Fruit fly (Drosophila melanogaster) whole organism, adult: Measurements from ENCODE around the gene Mpp6.

Source experiments
- CG11617 ChIP-seq: fragments of 200-800 bp; sonication (Bioruptor generic); optimal IDR thresholded peaks from 2 replicates; lab custom pipeline; 2017; ENCODE audit warnings: mild to moderate bottlenecking, missing biosample characterization, missing genetic modification reagents, missing genetic modification characterization
- CG12768 ChIP-seq: fragments of 200-800 bp; sonication (Bioruptor generic); optimal IDR thresholded peaks from 2 replicates; lab custom pipeline; 2017; ENCODE audit warnings: missing biosample characterization, missing genetic modification characterization, mild to moderate bottlenecking, moderate library complexity, missing genetic modification reagents
- CG14711 ChIP-seq: fragments of 200-800 bp; sonication (Bioruptor generic); optimal IDR thresholded peaks from 2 replicates; lab custom pipeline; 2018; ENCODE audit warnings: missing biosample characterization, mild to moderate bottlenecking, missing genetic modification characterization, moderate library complexity
- CG1620 ChIP-seq: fragments of 200-800 bp; sonication (Bioruptor generic); optimal IDR thresholded peaks from 2 replicates; lab custom pipeline; 2016; ENCODE audit warnings: missing biosample characterization, missing genetic modification characterization
- CG5204 ChIP-seq: fragments of 200-800 bp; sonication (Bioruptor generic); optimal IDR thresholded peaks from 2 replicates; lab custom pipeline; 2016; ENCODE audit warnings: missing biosample characterization, missing genetic modification characterization
- CG7045 ChIP-seq: fragments of 200-800 bp; sonication (Bioruptor generic); optimal IDR thresholded peaks from 2 replicates; lab custom pipeline; 2017; ENCODE audit warnings: missing biosample characterization, mild to moderate bottlenecking, missing genetic modification characterization
- CG7101 ChIP-seq: fragments of 200-800 bp; sonication (Bioruptor generic); optimal IDR thresholded peaks from 2 replicates; lab custom pipeline; 2018; ENCODE audit warnings: missing biosample characterization, mild to moderate bottlenecking, missing genetic modification characterization, moderate library complexity
- Clk ChIP-seq: fragments of 200-800 bp; sonication (Bioruptor generic); optimal IDR thresholded peaks from 2 replicates; lab custom pipeline; 2017; ENCODE audit warnings: missing biosample characterization, missing genetic modification characterization
- Crg-1 ChIP-seq: fragments of 200-800 bp; sonication (Bioruptor generic); optimal IDR thresholded peaks from 2 replicates; lab custom pipeline; 2016; ENCODE audit warnings: missing biosample characterization, missing genetic modification characterization
- Hr96 ChIP-seq: fragments of 200-800 bp; sonication (Bioruptor generic); optimal IDR thresholded peaks from 2 replicates; lab custom pipeline; 2016; ENCODE audit warnings: missing biosample characterization, missing genetic modification characterization
- Mnt ChIP-seq: fragments of 200-800 bp; sonication (Bioruptor generic); optimal IDR thresholded peaks from 2 replicates; lab custom pipeline; 2016; ENCODE audit warnings: missing biosample characterization, mild to moderate bottlenecking, missing genetic modification characterization
- bab1 ChIP-seq: fragments of 200-800 bp; sonication (Bioruptor generic); optimal IDR thresholded peaks from 3 replicates; lab custom pipeline; 2019; ENCODE audit warnings: missing biosample characterization, mild to moderate bottlenecking, missing genetic modification characterization, moderate library complexity
- cic ChIP-seq: fragments of 200-800 bp; sonication (Bioruptor generic); optimal IDR thresholded peaks from 2 replicates; lab custom pipeline; 2017; ENCODE audit warnings: missing biosample characterization, mild to moderate bottlenecking, missing genetic modification characterization, moderate library complexity
- cnc ChIP-seq, 2 experiments: fragments of >200 bp; optimal IDR thresholded peaks; 2 replicates each; lab custom pipeline; 2017
- kay ChIP-seq: fragments of 200-800 bp; sonication (Bioruptor generic); peaks from one replicate; lab custom pipeline; 2016; ENCODE audit warnings: missing biosample characterization, missing genetic modification characterization, borderline replicate concordance
- ovo ChIP-seq: fragments of 200-800 bp; sonication (Bioruptor generic); optimal IDR thresholded peaks from 2 replicates; lab custom pipeline; 2016; ENCODE audit warnings: missing biosample characterization, missing genetic modification characterization
- pad ChIP-seq: fragments of 200-800 bp; sonication (Bioruptor generic); optimal IDR thresholded peaks from 3 replicates; lab custom pipeline; 2017; ENCODE audit warnings: missing biosample characterization, missing genetic modification characterization, mild to moderate bottlenecking, moderate library complexity, missing genetic modification reagents
- tj ChIP-seq: fragments of 200-800 bp; sonication (Bioruptor generic); optimal IDR thresholded peaks from 3 replicates; lab custom pipeline; 2017; ENCODE audit warnings: missing biosample characterization, mild to moderate bottlenecking, missing genetic modification characterization, moderate library complexity
- toe ChIP-seq: fragments of 200-800 bp; sonication (Bioruptor generic); optimal IDR thresholded peaks from 2 replicates; lab custom pipeline; 2016; ENCODE audit warnings: missing biosample characterization, missing genetic modification characterization

The Mpp6 gene

DNA sequence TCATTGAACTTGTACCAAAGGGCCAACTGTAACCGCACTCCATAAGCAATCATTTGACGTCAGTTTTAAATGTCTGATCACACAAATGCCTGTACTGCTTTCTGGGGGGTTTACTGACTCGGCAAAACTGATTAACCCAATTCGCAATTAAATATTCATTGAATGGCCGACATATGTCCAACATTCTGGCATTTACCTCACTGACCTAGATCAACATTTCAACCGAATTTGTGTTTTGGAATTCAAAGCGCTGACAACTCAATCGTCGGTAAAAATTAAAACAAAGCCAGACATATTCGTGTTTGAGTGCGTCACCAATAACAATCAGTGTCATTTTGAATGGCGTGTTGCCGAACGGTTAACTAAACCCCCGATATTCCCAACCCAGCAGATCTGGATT is 40.4 kb upstream of the Mpp6 start:
- TF ChIP-seq Crg-1 = no peak
- no peak for TF ChIP-seq CG7101
- TF ChIP-seq CG14711 (tag; lab: Kevin White, UChicago) = no peak
- TF ChIP-seq CG12768 (GFP tag; lab: Kevin White, UChicago) = no peak
- TF ChIP-seq kay (GFP tag; lab: Kevin White, UChicago) = peak; percentile 30
- peak; percentile 83 for TF ChIP-seq tj (GFP tag; lab: Kevin White, UChicago)
- peak; percentile 27 for TF ChIP-seq bab1 (GFP tag; lab: Kevin White, UChicago)
- no peak for TF ChIP-seq cnc (optimal IDR thresholded peaks at IDR 0.05; lab: Kevin White, UChicago)
- no peak for TF ChIP-seq CG11617

DNA sequence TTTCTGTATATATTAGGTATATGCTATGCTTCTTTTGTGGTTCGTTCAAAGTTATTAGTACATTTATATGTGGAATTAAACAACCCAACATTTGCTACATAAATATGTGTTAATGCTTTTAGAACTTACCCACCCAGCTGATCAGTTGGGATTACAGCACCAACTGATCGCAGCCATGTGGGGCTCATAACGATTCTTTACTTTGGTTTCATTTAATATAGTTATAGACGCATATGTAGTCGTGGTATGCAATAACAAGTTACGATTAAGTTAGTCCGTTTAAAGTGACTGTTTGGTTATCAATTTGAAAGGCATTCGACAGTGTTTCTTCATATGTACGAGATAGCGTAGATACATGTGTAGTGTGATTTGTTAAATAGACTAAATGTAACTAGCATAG is 20.3 kb upstream of the Mpp6 start:
- TF ChIP-seq Hr96 = no peak
- no peak for TF ChIP-seq cic
- TF ChIP-seq kay (GFP tag; lab: Kevin White, UChicago) = peak; percentile 91

DNA sequence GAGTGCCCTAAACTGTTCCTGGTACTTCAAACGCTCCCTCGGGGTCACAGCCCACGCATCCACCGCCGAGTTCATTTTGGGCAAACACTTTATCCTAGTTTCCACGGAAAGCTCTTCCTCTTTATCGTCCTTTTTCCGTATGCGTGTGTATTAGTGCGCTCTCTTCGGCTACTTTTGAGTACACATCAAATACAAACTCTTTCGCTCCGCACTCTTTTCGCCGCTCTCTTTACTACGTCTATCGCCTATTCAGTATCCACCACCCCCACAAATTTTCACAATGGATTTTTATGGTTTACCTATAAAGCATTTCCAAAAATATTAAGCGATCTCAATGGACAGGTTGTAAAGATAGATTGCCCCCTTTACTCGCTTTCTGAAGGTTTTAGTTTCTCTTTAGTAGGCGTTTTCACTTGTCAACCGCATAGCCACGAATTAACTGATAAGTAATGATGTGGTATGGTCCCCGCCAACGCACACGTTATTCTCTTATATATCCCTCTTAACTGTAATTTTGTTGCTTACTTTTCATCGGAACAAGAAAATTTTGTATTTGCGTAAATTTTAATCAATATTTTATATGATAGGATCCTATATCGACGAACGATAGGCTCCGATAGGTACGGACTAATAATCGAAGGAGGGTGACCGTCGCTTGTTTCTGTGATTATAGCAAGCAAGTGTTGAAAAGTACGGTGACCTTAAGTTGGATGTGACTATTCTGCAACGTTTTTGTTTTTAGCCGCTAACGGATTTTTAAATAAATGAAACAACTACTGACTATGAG is 14.2 kb upstream of the Mpp6 start, which contains the start of gene Dap160:
TSS of gene Dap160 (minus strand) at position 634 of the 787 bp plus-strand sequence.
- TF ChIP-seq CG7101 = peak; percentile 0
- no peak for TF ChIP-seq kay (GFP tag; lab: Kevin White, UChicago)
- TF ChIP-seq cnc (optimal IDR thresholded peaks at IDR 0.05; lab: Kevin White, UChicago) = no peak
- peak; percentile 34 for TF ChIP-seq bab1 (GFP tag; lab: Kevin White, UChicago)
- TF ChIP-seq CG14711 (tag; lab: Kevin White, UChicago) = peak; percentile 28
- TF ChIP-seq Crg-1 = peak; percentile 30
- TF ChIP-seq CG12768 (GFP tag; lab: Kevin White, UChicago) = no peak
- no peak for TF ChIP-seq CG5204
- TF ChIP-seq tj (GFP tag; lab: Kevin White, UChicago) = peak; percentile 96
- peak; percentile 31 for TF ChIP-seq pad (GFP tag; lab: Kevin White, UChicago)
- peak; percentile 20 for TF ChIP-seq cic
- peak; percentile 58 for TF ChIP-seq Mnt (GFP tag; lab: Kevin White, UChicago)
- TF ChIP-seq CG1620 (GFP tag; lab: Kevin White, UChicago) = peak; percentile 71
- TF ChIP-seq Clk (GFP tag; lab: Kevin White, UChicago) = no peak
- TF ChIP-seq toe (GFP tag; lab: Kevin White, UChicago) = peak; percentile 43

DNA sequence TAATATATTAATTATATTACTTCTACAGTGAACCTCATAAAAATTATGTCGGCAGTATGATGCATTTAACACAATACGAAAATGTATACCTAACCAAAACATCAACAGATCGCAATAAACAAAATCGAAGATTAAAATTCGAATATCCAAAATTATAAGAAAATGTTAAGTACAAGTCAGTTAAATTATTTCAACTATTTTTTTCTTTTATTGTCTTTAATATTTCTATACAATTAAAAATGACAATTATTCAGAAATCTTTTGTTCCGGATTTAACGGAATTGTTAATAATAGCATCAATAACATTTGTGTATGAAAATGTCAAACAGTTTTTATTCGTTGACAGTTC is 13.6 kb upstream of the Mpp6 start:
- TF ChIP-seq Crg-1 = no peak
- peak; percentile 80 for TF ChIP-seq kay (GFP tag; lab: Kevin White, UChicago)
- no peak for TF ChIP-seq toe (GFP tag; lab: Kevin White, UChicago)
- peak; percentile 63 for TF ChIP-seq tj (GFP tag; lab: Kevin White, UChicago)
- no peak for TF ChIP-seq CG14711 (tag; lab: Kevin White, UChicago)
- TF ChIP-seq bab1 (GFP tag; lab: Kevin White, UChicago) = no peak
- no peak for TF ChIP-seq Mnt (GFP tag; lab: Kevin White, UChicago)
- TF ChIP-seq cnc (optimal IDR thresholded peaks at IDR 0.05; lab: Kevin White, UChicago) = no peak
- no peak for TF ChIP-seq CG12768 (GFP tag; lab: Kevin White, UChicago)
- no peak for TF ChIP-seq ovo (GFP tag; lab: Kevin White, UChicago)
- TF ChIP-seq CG7045 (GFP tag; lab: Kevin White, UChicago) = no peak
- no peak for TF ChIP-seq pad (GFP tag; lab: Kevin White, UChicago)

DNA sequence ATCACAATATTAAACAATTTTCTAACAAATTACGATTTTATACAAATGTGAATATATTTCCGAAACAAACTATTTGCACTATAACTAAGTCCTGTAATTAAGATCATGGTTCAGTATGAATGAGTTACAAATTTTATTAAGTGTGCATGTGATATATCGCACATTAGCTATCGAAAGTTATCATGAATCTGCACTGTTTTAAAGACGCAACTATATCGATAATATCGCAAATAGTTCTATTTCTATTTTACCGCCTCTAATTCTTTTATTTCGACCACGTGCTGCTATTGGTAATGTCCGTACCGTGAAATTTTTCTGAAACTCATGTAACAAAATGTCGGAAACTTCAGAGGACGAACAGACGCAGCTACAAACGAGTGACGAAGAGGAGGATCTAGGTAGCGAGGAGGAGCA is 13.1 kb upstream of the Mpp6 start, which contains the start of gene pths:
TSS of gene pths (plus strand) at position 258 of the 414 bp plus-strand sequence.
- TF ChIP-seq cnc (optimal IDR thresholded peaks at IDR 0.05; lab: Kevin White, UChicago) (no peak), CG1620 (GFP tag; lab: Kevin White, UChicago) (peak; percentile 27), toe (GFP tag; lab: Kevin White, UChicago) (peak; percentile 72), CG14711 (tag; lab: Kevin White, UChicago) (peak; percentile 27), Mnt (GFP tag; lab: Kevin White, UChicago) (peak; percentile 98)

DNA sequence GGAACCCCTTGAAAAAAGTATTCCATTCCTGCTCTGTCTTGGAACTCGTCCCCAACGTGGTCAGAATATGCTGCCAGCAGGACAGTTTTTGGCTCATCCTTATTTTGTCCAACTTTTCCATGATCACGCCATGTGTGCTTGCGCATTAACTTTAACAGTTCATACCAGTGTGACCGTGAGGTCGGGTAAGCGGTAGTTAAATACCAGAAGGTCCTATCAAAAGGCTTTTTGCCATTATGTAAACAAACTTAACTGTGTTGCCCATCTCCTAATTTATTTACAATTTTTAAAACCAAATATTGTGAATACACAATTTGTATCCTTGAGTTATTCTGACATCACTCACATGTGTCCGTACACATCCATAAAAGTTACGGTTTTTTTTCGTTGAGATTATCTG is 7.8 kb upstream of the Mpp6 start, which contains the start of gene del:
TSS of gene del (minus strand) at position 305 of the 400 bp plus-strand sequence.
- no peak for TF ChIP-seq Mnt (GFP tag; lab: Kevin White, UChicago)
- TF ChIP-seq cnc (optimal IDR thresholded peaks at IDR 0.05; lab: Kevin White, UChicago) = no peak
- no peak for TF ChIP-seq Clk (GFP tag; lab: Kevin White, UChicago)
- no peak for TF ChIP-seq CG14711 (tag; lab: Kevin White, UChicago)
- TF ChIP-seq bab1 (GFP tag; lab: Kevin White, UChicago) = no peak
- TF ChIP-seq CG5204 = no peak
- TF ChIP-seq tj (GFP tag; lab: Kevin White, UChicago) = no peak
- TF ChIP-seq CG1620 (GFP tag; lab: Kevin White, UChicago) = no peak
- TF ChIP-seq Hr96 = no peak
- TF ChIP-seq pad (GFP tag; lab: Kevin White, UChicago) = no peak
- TF ChIP-seq CG7045 (GFP tag; lab: Kevin White, UChicago) = no peak
- no peak for TF ChIP-seq kay (GFP tag; lab: Kevin White, UChicago)
- TF ChIP-seq CG7101 = no peak
- TF ChIP-seq cic = no peak

DNA sequence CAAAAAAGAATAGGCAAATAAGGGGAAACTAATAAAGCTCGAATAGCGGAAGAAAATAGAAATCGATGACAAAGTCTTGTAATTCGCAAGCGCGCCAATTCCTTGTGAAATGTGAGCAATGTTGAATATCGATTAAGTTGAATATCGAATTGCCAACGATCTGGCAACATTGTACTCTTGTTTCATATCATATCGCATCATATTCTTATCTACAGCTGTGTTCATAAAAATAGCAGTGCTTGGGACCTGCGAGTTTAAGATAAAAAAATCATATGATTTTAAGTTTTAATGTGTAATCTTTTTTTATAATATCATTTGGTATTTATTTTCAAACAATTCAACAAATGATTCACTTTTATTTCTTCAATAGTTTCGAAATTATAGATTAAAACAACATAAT is 7.0 kb upstream of the Mpp6 start:
- TF ChIP-seq CG7101 (no peak), tj (GFP tag; lab: Kevin White, UChicago) (no peak), CG1620 (GFP tag; lab: Kevin White, UChicago) (peak; percentile 1), cnc (optimal IDR thresholded peaks at IDR 0.05; lab: Kevin White, UChicago) (no peak), bab1 (GFP tag; lab: Kevin White, UChicago) (no peak), Crg-1 (no peak), CG14711 (tag; lab: Kevin White, UChicago) (no peak), CG11617 (no peak), pad (GFP tag; lab: Kevin White, UChicago) (peak; percentile 43)
